Worm (Caenorhabditis elegans): ENCODE measurements around the gene W06D11.3.
A peak's percentile ranks its signal among the peaks of the same experiment; 100 is the strongest.

The W06D11.3 gene

ce11 chrX:12347822-12348221 is 49.3 kb downstream of the W06D11.3 start (continued):
- peak; percentile 77 for TF ChIP-seq mes-2 (tag; optimal IDR thresholded peaks at IDR 0.05; ENCODE audit: poor library complexity, severe bottlenecking)
- TF ChIP-seq T20F7.1 (GFP tag; optimal IDR thresholded peaks at IDR 0.05), result no peak
- no peak for TF ChIP-seq egl-27 (tag; optimal IDR thresholded peaks at IDR 0.05)
- no peak for TF ChIP-seq nhr-25 (tag; optimal IDR thresholded peaks at IDR 0.05; ENCODE audit: borderline replicate concordance, insufficient read depth)
- TF ChIP-seq rbr-2 (tag; optimal IDR thresholded peaks at IDR 0.05), result peak; percentile 28
- TF ChIP-seq pqm-1 (tag; optimal IDR thresholded peaks at IDR 0.05), result no peak
- TF ChIP-seq attf-4 (tag; optimal IDR thresholded peaks at IDR 0.05), result no peak
- TF ChIP-seq F10B5.3 (tag; optimal IDR thresholded peaks at IDR 0.05), result no peak
- TF ChIP-seq nhr-102 (tag; optimal IDR thresholded peaks at IDR 0.05), result no peak
- TF ChIP-seq ZK337.2 (GFP tag; IDR thresholded peaks at IDR 0.05), result 0 out of 2 replicates have a peak, but pooled peaks have one; percentile 51
- TF ChIP-seq nhr-10 (tag; optimal IDR thresholded peaks at IDR 0.05), result no peak
- TF ChIP-seq mdl-1 (tag; optimal IDR thresholded peaks at IDR 0.05), result no peak
- TF ChIP-seq pha-4 (GFP tag; IDR thresholded peaks at IDR 0.05), result peak; percentile 69; the same call in 1 of the 2 replicates
- TF ChIP-seq pha-4 (tag; optimal IDR thresholded peaks at IDR 0.05), result no peak
- no peak for TF ChIP-seq set-16 (GFP tag; IDR thresholded peaks at IDR 0.05)
- TF ChIP-seq madf-9 (GFP tag; conservative IDR thresholded peaks at IDR 0.05), result peak; percentile 85
- TF ChIP-seq Y48G9A.11 (GFP tag; IDR thresholded peaks at IDR 0.05), result peak; percentile 67
- peak; percentile 28 for TF ChIP-seq ztf-7 (tag; optimal IDR thresholded peaks at IDR 0.05)
- no peak for TF ChIP-seq unc-39 (tag; optimal IDR thresholded peaks at IDR 0.05)
- no peak for TF ChIP-seq Y105C5A.15 (GFP tag; IDR thresholded peaks at IDR 0.05)
- no peak for TF ChIP-seq cey-2 (tag; optimal IDR thresholded peaks at IDR 0.05; ENCODE audit: borderline replicate concordance, insufficient read depth)
- no peak for TF ChIP-seq F44E2.7 (GFP tag; IDR thresholded peaks at IDR 0.05)
- peak; percentile 89 for TF ChIP-seq snpc-1.2 (GFP tag; IDR thresholded peaks at IDR 0.05)
- TF ChIP-seq T26A8.4 (GFP tag; IDR thresholded peaks at IDR 0.05), result peak; percentile 50
- no peak for TF ChIP-seq daf-8 (GFP tag; IDR thresholded peaks at IDR 0.05)
- TF ChIP-seq ceh-20 (GFP tag; IDR thresholded peaks at IDR 0.05), result peak; percentile 42; the same call in 1 of the 2 replicates
- TF ChIP-seq zfp-3 (GFP tag; conservative IDR thresholded peaks at IDR 0.05), result 0 out of 2 replicates have a peak, but pooled peaks have one; percentile 53
- TF ChIP-seq jun-1 (tag; optimal IDR thresholded peaks at IDR 0.05), result no peak
- TF ChIP-seq F37D6.2 (tag; optimal IDR thresholded peaks at IDR 0.05), result no peak
- peak; percentile 88 for TF ChIP-seq vab-7 (GFP tag; IDR thresholded peaks at IDR 0.05)
- TF ChIP-seq daf-12 (tag; optimal IDR thresholded peaks at IDR 0.05), result no peak
- no peak for TF ChIP-seq Y5F2A.4 (GFP tag; optimal IDR thresholded peaks at IDR 0.05)
- no peak for TF ChIP-seq ceh-28 (tag; optimal IDR thresholded peaks at IDR 0.05)
- peak; percentile 32 for TF ChIP-seq nhr-6 (tag; optimal IDR thresholded peaks at IDR 0.05)
- peak; percentile 35 for TF ChIP-seq spr-3 (GFP tag; optimal IDR thresholded peaks at IDR 0.05)
- no peak for TF ChIP-seq zag-1 (tag; optimal IDR thresholded peaks at IDR 0.05)
- peak; percentile 54 for TF ChIP-seq dmd-6 (GFP tag; IDR thresholded peaks at IDR 0.05)
- TF ChIP-seq D1046.2 (GFP tag; IDR thresholded peaks at IDR 0.05), result no peak
- TF ChIP-seq gei-8 (GFP tag; optimal IDR thresholded peaks at IDR 0.05), result no peak
- TF ChIP-seq saeg-2 (GFP tag; IDR thresholded peaks at IDR 0.05), result peak; percentile 62; the same call in 1 of the 2 replicates
- no peak for TF ChIP-seq snpc-4 (tag; optimal IDR thresholded peaks at IDR 0.05)
- TF ChIP-seq dve-1 (tag; optimal IDR thresholded peaks at IDR 0.05; ENCODE audit: insufficient read depth), result no peak
- no peak for TF ChIP-seq ZK546.5 (tag; optimal IDR thresholded peaks at IDR 0.05)
- TF ChIP-seq lin-29 (GFP tag; IDR thresholded peaks at IDR 0.05), result no peak
- no peak; the same call in none of the 2 replicates for TF ChIP-seq egl-43 (GFP tag; IDR thresholded peaks at IDR 0.05)
- TF ChIP-seq duxl-1 (tag; optimal IDR thresholded peaks at IDR 0.05; ENCODE audit: poor library complexity), result peak; percentile 53
- TF ChIP-seq unc-62 (GFP tag; optimal IDR thresholded peaks at IDR 0.05 in 1 of 2), result no peak
- no peak for TF ChIP-seq unc-62 (tag; optimal IDR thresholded peaks at IDR 0.05)
